Worm (Caenorhabditis elegans) whole organism, L4 larva: ENCODE results near the gene srx-10.

Experiments used
- F44E2.7 ChIP-seq: fragments of 200-800 bp; sonication (Bioruptor generic); IDR thresholded peaks from 2 replicates; pipeline ENCODE4 v2.1.2; 2022; ENCODE audit warnings: missing genetic modification characterization, missing compliant biosample characterization
- Y5F2A.4 ChIP-seq: fragments of 200-800 bp; sonication (Bioruptor generic); optimal IDR thresholded peaks from 2 replicates; lab custom pipeline; 2018; ENCODE audit warnings: mild to moderate bottlenecking, missing genetic modification characterization, missing compliant biosample characterization
- ZK337.2 ChIP-seq: fragments of 200-800 bp; sonication (Bioruptor generic); IDR thresholded peaks from 2 replicates; pipeline ENCODE4 v1.3.6; 2022; ENCODE audit warnings: missing genetic modification reagents, missing genetic modification characterization, missing compliant biosample characterization
- aha-1 ChIP-seq: fragments of 150-350 bp; peaks from one replicate; lab custom pipeline; 2014; ENCODE audit warnings: missing biosample characterization, missing genetic modification characterization
- egl-27 ChIP-seq: sonication (generic microtip); optimal IDR thresholded peaks from 3 replicates; lab custom pipeline; 2017; ENCODE audit warnings: missing biosample characterization, missing genetic modification reagents, missing genetic modification characterization
- lin-38 ChIP-seq: fragments of 200-800 bp; sonication (Bioruptor generic); IDR thresholded peaks from 2 replicates; pipeline ENCODE4 v1.3.6; 2022; ENCODE audit warnings: missing genetic modification reagents, missing genetic modification characterization, missing compliant biosample characterization
- mdl-1 ChIP-seq, 2 experiments: fragments of 150-350 bp in 1 of 2; sonication (generic microtip) in 1 of 2; optimal IDR thresholded peaks; 2 replicates each; lab custom pipeline; 2014 to 2017; ENCODE audit warnings: missing biosample characterization in 2 of 2, missing genetic modification characterization in 2 of 2
- nhr-41 ChIP-seq: fragments of 200-800 bp; sonication (Bioruptor generic); IDR thresholded peaks from 2 replicates; pipeline ENCODE4 v1.3.6; 2022; ENCODE audit warnings: missing genetic modification reagents, missing genetic modification characterization, missing compliant biosample characterization
- nhr-77 ChIP-seq: fragments of 150-350 bp; optimal IDR thresholded peaks from 2 replicates; lab custom pipeline; 2014; ENCODE audit warnings: missing biosample characterization, missing genetic modification characterization
- pha-4 ChIP-seq, 2 experiments: fragments of 150-350 bp in 1 of 2; fragments of 200-800 bp in 1 of 2; sonication (Bioruptor generic) in 1 of 2; IDR thresholded peaks in 1 of 2; optimal IDR thresholded peaks in 1 of 2; 2 replicates each; pipeline versions ENCODE4 v1.3.6 to Lab custom; 2014 to 2022; ENCODE audit warnings: missing genetic modification characterization in 2 of 2, missing genetic modification reagents in 2 of 2, missing biosample characterization in 1 of 2, missing compliant biosample characterization in 1 of 2
- snpc-4 ChIP-seq: fragments of 150-350 bp; optimal IDR thresholded peaks from 2 replicates; lab custom pipeline; 2014; ENCODE audit warnings: missing biosample characterization, missing genetic modification characterization
- tra-1 ChIP-seq: fragments of 200-800 bp; sonication (Bioruptor generic); IDR thresholded peaks from 2 replicates; pipeline ENCODE4 v1.3.6; 2022; ENCODE audit warnings: missing genetic modification reagents, missing genetic modification characterization, missing compliant biosample characterization
- unc-130 ChIP-seq: sonication (generic microtip); optimal IDR thresholded peaks from 2 replicates; lab custom pipeline; 2016; ENCODE audit warnings: missing genetic modification reagents, missing genetic modification characterization, missing compliant biosample characterization
- ztf-11 ChIP-seq: fragments of 150-350 bp; optimal IDR thresholded peaks from 2 replicates; lab custom pipeline; 2014; ENCODE audit warnings: missing biosample characterization, missing genetic modification characterization

- TF ChIP-seq tra-1 (GFP tag; lab: Robert Waterston, UW) (no peak), unc-130 (GFP tag; lab: Kevin White, UChicago) (no peak), aha-1 (no peak), egl-27 (tag; lab: Kevin White, UChicago) (no peak), F44E2.7 (GFP tag; lab: Robert Waterston, UW) (no peak), Y5F2A.4 (no peak), lin-38 (GFP tag; lab: Robert Waterston, UW) (no peak), ztf-11 (no peak), nhr-77 (tag; lab: Kevin White, UChicago) (no peak), mdl-1 (tag; optimal IDR thresholded peaks at IDR 0.05; lab: Kevin White, UChicago) (no peak), nhr-41 (GFP tag; lab: Robert Waterston, UW) (no peak), snpc-4 (tag; lab: Kevin White, UChicago) (no peak), ZK337.2 (no peak), pha-4 (GFP tag; IDR thresholded peaks at IDR 0.05; lab: Robert Waterston, UW) (no peak), pha-4 (tag; optimal IDR thresholded peaks at IDR 0.05; lab: Kevin White, UChicago) (no peak)
Measured at ce11 chrV:13918341-13918740, 27.9 kb downstream of the srx-10 start, which contains the start of gene str-250.
